Worm (Caenorhabditis elegans) whole organism, late embryonic: Measurements from ENCODE around the gene ell-1.
A peak's percentile ranks its signal among the peaks of the same experiment; 100 is the strongest.

Experiments
- C08G9.2 ChIP-seq: sonication (generic microtip); optimal IDR thresholded peaks from 2 replicates; lab custom pipeline; 2016; ENCODE audit warnings: mild to moderate bottlenecking, missing genetic modification characterization, moderate library complexity, missing compliant biosample characterization
- C38D4.7 ChIP-seq: fragments of 200-800 bp; sonication (Bioruptor generic); optimal IDR thresholded peaks from 2 replicates; lab custom pipeline; 2018; ENCODE audit warnings: mild to moderate bottlenecking, missing genetic modification characterization, moderate library complexity, missing compliant biosample characterization
- F13H6.1 ChIP-seq: sonication (generic microtip); optimal IDR thresholded peaks from 2 replicates; lab custom pipeline; 2016; ENCODE audit warnings: missing genetic modification characterization, missing compliant biosample characterization
- K02D7.2 ChIP-seq: sonication (generic microtip); optimal IDR thresholded peaks from 2 replicates; lab custom pipeline; 2017; ENCODE audit warnings: mild to moderate bottlenecking, missing genetic modification characterization, missing compliant biosample characterization
- K09A11.1 ChIP-seq: sonication (generic microtip); optimal IDR thresholded peaks from 2 replicates; lab custom pipeline; 2017; ENCODE audit warnings: antibody characterized with exemption, mild to moderate bottlenecking, missing genetic modification characterization, missing compliant biosample characterization; ENCODE audit not compliant: insufficient read depth
- ahr-1 ChIP-seq: sonication (generic microtip); optimal IDR thresholded peaks from 2 replicates; lab custom pipeline; 2016; ENCODE audit warnings: missing genetic modification characterization, missing compliant biosample characterization
- ama-1 ChIP-seq: fragments of 150-350 bp; optimal IDR thresholded peaks from 2 replicates; lab custom pipeline; 2014
- ceh-14 ChIP-seq: sonication (generic microtip); optimal IDR thresholded peaks from 2 replicates; lab custom pipeline; 2016; ENCODE audit warnings: missing genotype, missing genetic modification characterization, missing compliant biosample characterization
- ceh-18 ChIP-seq: sonication (generic microtip); optimal IDR thresholded peaks from 2 replicates; lab custom pipeline; 2016; ENCODE audit warnings: missing genetic modification characterization, missing compliant biosample characterization
- ceh-19 ChIP-seq: fragments of 200-800 bp; sonication (Bioruptor generic); optimal IDR thresholded peaks from 2 replicates; lab custom pipeline; 2018; ENCODE audit warnings: mild to moderate bottlenecking, missing genetic modification characterization, missing compliant biosample characterization
- ceh-2 ChIP-seq: sonication (generic microtip); optimal IDR thresholded peaks from 2 replicates; lab custom pipeline; 2016; ENCODE audit warnings: missing genotype, missing genetic modification characterization, missing compliant biosample characterization
- ceh-22 ChIP-seq: sonication (generic microtip); optimal IDR thresholded peaks from 2 replicates; lab custom pipeline; 2017; ENCODE audit warnings: missing biosample characterization, missing genetic modification characterization
- ceh-24 ChIP-seq: sonication (generic microtip); optimal IDR thresholded peaks from 2 replicates; lab custom pipeline; 2016; ENCODE audit warnings: mild to moderate bottlenecking, missing genetic modification characterization, missing compliant biosample characterization
- ceh-31 ChIP-seq: sonication (generic microtip); optimal IDR thresholded peaks from 2 replicates; lab custom pipeline; 2016; ENCODE audit warnings: missing genetic modification characterization, missing compliant biosample characterization
- ceh-34 ChIP-seq: sonication (generic microtip); optimal IDR thresholded peaks from 2 replicates; lab custom pipeline; 2016; ENCODE audit warnings: mild to moderate bottlenecking, missing genetic modification characterization, missing compliant biosample characterization
- ceh-45 ChIP-seq: fragments of 200-800 bp; sonication (Bioruptor generic); IDR thresholded peaks from 2 replicates; pipeline ENCODE4 v1.3.6; 2022; ENCODE audit warnings: missing genetic modification reagents, missing genetic modification characterization, missing compliant biosample characterization
- ceh-48 ChIP-seq: sonication (generic microtip); optimal IDR thresholded peaks from 2 replicates; lab custom pipeline; 2016; ENCODE audit warnings: missing genetic modification characterization, inconsistent platforms, missing compliant biosample characterization
- ceh-9 ChIP-seq: sonication (generic microtip); optimal IDR thresholded peaks from 2 replicates; lab custom pipeline; 2016; ENCODE audit warnings: mild to moderate bottlenecking, missing genetic modification characterization, inconsistent platforms, missing compliant biosample characterization
- che-1 ChIP-seq: sonication (generic microtip); optimal IDR thresholded peaks from 2 replicates; lab custom pipeline; 2016; ENCODE audit warnings: mild to moderate bottlenecking, missing genetic modification characterization, missing compliant biosample characterization
- dmd-4 ChIP-seq: sonication (generic microtip); optimal IDR thresholded peaks from 2 replicates; lab custom pipeline; 2016; ENCODE audit warnings: borderline replicate concordance, missing genetic modification characterization, missing compliant biosample characterization
- elt-2 ChIP-seq: sonication (generic microtip); optimal IDR thresholded peaks from 2 replicates; lab custom pipeline; 2016; ENCODE audit warnings: missing genetic modification reagents, missing genetic modification characterization, missing compliant biosample characterization
- elt-4 ChIP-seq: sonication (generic microtip); optimal IDR thresholded peaks from 2 replicates; lab custom pipeline; 2016; ENCODE audit warnings: missing genetic modification characterization, missing compliant biosample characterization
- ets-4 ChIP-seq: sonication (generic microtip); optimal IDR thresholded peaks from 2 replicates; lab custom pipeline; 2016; ENCODE audit warnings: missing genetic modification characterization, missing compliant biosample characterization
- fkh-6 ChIP-seq: sonication (generic microtip); optimal IDR thresholded peaks from 2 replicates; lab custom pipeline; 2016; ENCODE audit warnings: missing genetic modification characterization, missing compliant biosample characterization
- gmeb-2 ChIP-seq: sonication (generic microtip); optimal IDR thresholded peaks from 2 replicates; lab custom pipeline; 2016; ENCODE audit warnings: missing genetic modification characterization, inconsistent platforms, missing compliant biosample characterization
- hlh-15 ChIP-seq: sonication (generic microtip); optimal IDR thresholded peaks from 2 replicates; lab custom pipeline; 2016; ENCODE audit warnings: missing genetic modification characterization, missing compliant biosample characterization
- hlh-30 ChIP-seq: sonication (generic microtip); optimal IDR thresholded peaks from 2 replicates; lab custom pipeline; 2017; ENCODE audit warnings: antibody characterized with exemption, missing genetic modification characterization, missing compliant biosample characterization; ENCODE audit not compliant: insufficient read depth
- hlh-6 ChIP-seq: sonication (generic microtip); optimal IDR thresholded peaks from 2 replicates; lab custom pipeline; 2016; ENCODE audit warnings: missing genotype, missing genetic modification characterization, missing compliant biosample characterization
- lim-6 ChIP-seq: sonication (generic microtip); optimal IDR thresholded peaks from 2 replicates; lab custom pipeline; 2016; ENCODE audit warnings: missing genetic modification characterization, missing compliant biosample characterization
- madf-2 ChIP-seq: sonication (generic microtip); optimal IDR thresholded peaks from 2 replicates; lab custom pipeline; 2017; ENCODE audit warnings: missing genetic modification characterization, missing compliant biosample characterization
- nfya-1 ChIP-seq: sonication (generic microtip); optimal IDR thresholded peaks from 2 replicates; lab custom pipeline; 2017; ENCODE audit warnings: missing genetic modification characterization, mild to moderate bottlenecking, missing compliant biosample characterization, antibody characterized with exemption, moderate library complexity
- nhr-232 ChIP-seq: sonication (generic microtip); optimal IDR thresholded peaks from 2 replicates; lab custom pipeline; 2016; ENCODE audit warnings: missing genetic modification characterization, missing compliant biosample characterization
- npax-4 ChIP-seq: sonication (generic microtip); optimal IDR thresholded peaks from 2 replicates; lab custom pipeline; 2016; ENCODE audit warnings: missing genetic modification characterization, missing compliant biosample characterization
- pag-3 ChIP-seq: sonication (generic microtip); optimal IDR thresholded peaks from 2 replicates; lab custom pipeline; 2016; ENCODE audit warnings: missing compliant biosample characterization, missing genetic modification characterization, borderline replicate concordance
- pax-1 ChIP-seq: fragments of 150-350 bp; optimal IDR thresholded peaks from 2 replicates; lab custom pipeline; 2014; ENCODE audit warnings: missing biosample characterization, missing genetic modification characterization
- pha-2 ChIP-seq: sonication (generic microtip); optimal IDR thresholded peaks from 2 replicates; lab custom pipeline; 2017; ENCODE audit warnings: mild to moderate bottlenecking, missing genetic modification characterization, missing compliant biosample characterization
- pqm-1 ChIP-seq: sonication (generic microtip); optimal IDR thresholded peaks from 2 replicates; lab custom pipeline; 2016; ENCODE audit warnings: missing genetic modification characterization, missing compliant biosample characterization
- pros-1 ChIP-seq: fragments of 150-350 bp; optimal IDR thresholded peaks from 2 replicates; lab custom pipeline; 2014; ENCODE audit warnings: missing biosample characterization, missing genetic modification reagents, missing genetic modification characterization
- ref-2 ChIP-seq: sonication (generic microtip); optimal IDR thresholded peaks from 2 replicates; lab custom pipeline; 2016; ENCODE audit warnings: missing genetic modification characterization, missing compliant biosample characterization
- sdc-2 ChIP-seq: sonication (generic microtip); optimal IDR thresholded peaks from 2 replicates; lab custom pipeline; 2016; ENCODE audit warnings: missing genotype, missing genetic modification characterization, missing compliant biosample characterization
- sox-2 ChIP-seq: fragments of 200-800 bp; sonication (Bioruptor generic); IDR thresholded peaks from 2 replicates; pipeline ENCODE4 v1.3.6; 2022; ENCODE audit warnings: missing genetic modification reagents, missing genetic modification characterization, missing compliant biosample characterization
- sox-4 ChIP-seq: sonication (generic microtip); optimal IDR thresholded peaks from 2 replicates; lab custom pipeline; 2017; ENCODE audit warnings: mild to moderate bottlenecking, missing genetic modification characterization, inconsistent platforms, missing compliant biosample characterization
- tbx-2 ChIP-seq: sonication (generic microtip); optimal IDR thresholded peaks from 2 replicates; lab custom pipeline; 2016; ENCODE audit warnings: missing genetic modification characterization, missing compliant biosample characterization
- ttx-3 ChIP-seq: sonication (generic microtip); optimal IDR thresholded peaks from 2 replicates; lab custom pipeline; 2016; ENCODE audit warnings: missing genetic modification reagents, missing genetic modification characterization, missing compliant biosample characterization
- unc-3 ChIP-seq, 2 experiments: fragments of 200-800 bp in 1 of 2; sonication (Bioruptor generic) in 1 of 2; sonication (generic microtip) in 1 of 2; conservative IDR thresholded peaks in 1 of 2; optimal IDR thresholded peaks in 1 of 2; 2 replicates each; pipeline versions ENCODE4 v1.3.6 to Lab custom; 2016 to 2022; ENCODE audit warnings: missing compliant biosample characterization in 2 of 2, missing genetic modification characterization in 2 of 2, missing genetic modification reagents in 1 of 2
- unc-42 ChIP-seq: sonication (generic microtip); optimal IDR thresholded peaks from 2 replicates; lab custom pipeline; 2016; ENCODE audit warnings: missing genotype, missing genetic modification characterization, missing compliant biosample characterization
- unc-55 ChIP-seq: sonication (generic microtip); optimal IDR thresholded peaks from 2 replicates; lab custom pipeline; 2017; ENCODE audit warnings: missing biosample characterization, missing genetic modification reagents, missing genetic modification characterization
- unc-86 ChIP-seq: sonication (generic microtip); optimal IDR thresholded peaks from 2 replicates; lab custom pipeline; 2016; ENCODE audit warnings: missing genetic modification characterization, missing compliant biosample characterization
- zip-5 ChIP-seq: sonication (generic microtip); optimal IDR thresholded peaks from 2 replicates; lab custom pipeline; 2016; ENCODE audit warnings: missing genetic modification characterization, missing compliant biosample characterization
- ztf-16 ChIP-seq: sonication (generic microtip); optimal IDR thresholded peaks from 2 replicates; lab custom pipeline; 2017; ENCODE audit warnings: missing genetic modification characterization, missing compliant biosample characterization

The ell-1 gene

ce11 chrIV:4386351-4386750, 7.9 kb upstream of the ell-1 start, which contains the start of gene tald-1:
Gene tald-1 (plus strand): TSS chrIV:4386651.
- TF ChIP-seq pag-3 (no peak), unc-3 (GFP tag; conservative IDR thresholded peaks at IDR 0.05; lab: Robert Waterston, UW) (no peak), unc-3 (tag; optimal IDR thresholded peaks at IDR 0.05; lab: Kevin White, UChicago) (no peak), ceh-22 (tag; lab: Kevin White, UChicago) (no peak), unc-42 (tag; lab: Kevin White, UChicago) (no peak), elt-2 (tag; lab: Kevin White, UChicago) (peak; percentile 39)

DNA sequence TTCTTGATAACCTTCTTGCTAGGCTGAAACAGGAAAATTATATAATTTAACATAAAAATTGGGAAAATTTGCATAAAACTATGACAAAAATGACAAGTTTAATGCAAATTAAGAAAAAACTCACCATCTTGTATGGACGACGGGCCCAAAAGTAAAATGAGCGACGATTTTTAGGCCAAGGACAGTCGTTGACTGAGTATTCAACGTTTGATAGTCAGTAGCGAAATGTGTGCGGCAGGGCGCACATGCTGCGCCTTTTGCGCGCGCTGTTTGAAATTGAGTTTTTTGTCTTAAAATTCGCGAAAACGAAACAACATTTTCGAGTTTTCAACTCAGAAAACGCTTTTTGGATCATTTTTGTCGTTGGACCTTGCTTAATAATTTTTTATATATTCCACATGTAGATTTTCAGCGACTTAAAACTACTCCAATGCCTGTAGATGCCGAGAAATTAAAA, 3.7 kb upstream of the ell-1 start, which contains the start of the genes rpl-7A and set-21:
Gene rpl-7A, minus strand, starts transcription at position 153 of the 457 bp plus-strand sequence.
Gene set-21, plus strand, starts transcription at position 407 of the 457 bp plus-strand sequence.
- TF ChIP-seq hlh-6 (tag; lab: Kevin White, UChicago) (no peak), ttx-3 (tag; lab: Kevin White, UChicago) (no peak), ceh-14 (tag; lab: Kevin White, UChicago) (peak; percentile 62), sdc-2 (tag; lab: Kevin White, UChicago) (no peak), K09A11.1 (tag; lab: Kevin White, UChicago) (no peak), elt-4 (tag; lab: Kevin White, UChicago) (no peak), ref-2 (peak; percentile 88), ahr-1 (no peak), hlh-30 (tag; lab: Kevin White, UChicago) (peak; percentile 43), ceh-31 (tag; lab: Kevin White, UChicago) (peak; percentile 81), F13H6.1 (tag; lab: Kevin White, UChicago) (peak; percentile 14), sox-4 (tag; lab: Kevin White, UChicago) (no peak), unc-42 (tag; lab: Kevin White, UChicago) (peak; percentile 79), gmeb-2 (tag; lab: Kevin White, UChicago) (no peak), lim-6 (tag; lab: Kevin White, UChicago) (no peak), dmd-4 (no peak), C08G9.2 (tag; lab: Kevin White, UChicago) (peak; percentile 34), nhr-232 (tag; lab: Kevin White, UChicago) (no peak), pax-1 (tag; lab: Kevin White, UChicago) (no peak), elt-2 (tag; lab: Kevin White, UChicago) (peak; percentile 47), ceh-9 (no peak), madf-2 (peak; percentile 64), ceh-18 (tag; lab: Kevin White, UChicago) (peak; percentile 82), pqm-1 (no peak), ceh-45 (peak; percentile 13; the same call in 1 of the 2 replicates), nfya-1 (peak; percentile 85), pha-2 (tag; lab: Kevin White, UChicago) (peak; percentile 13), zip-5 (peak; percentile 14), ztf-16 (tag; lab: Kevin White, UChicago) (peak; percentile 62), npax-4 (tag; lab: Kevin White, UChicago) (no peak), sox-2 (GFP tag; lab: Robert Waterston, UW) (peak; percentile 27; the same call in 1 of the 2 replicates), tbx-2 (peak; percentile 80), che-1 (tag; lab: Kevin White, UChicago) (no peak), ceh-22 (tag; lab: Kevin White, UChicago) (no peak), ceh-2 (tag; lab: Kevin White, UChicago) (peak; percentile 15), ceh-48 (peak; percentile 40), unc-55 (GFP tag; lab: Kevin White, UChicago) (no peak), ceh-34 (tag; lab: Kevin White, UChicago) (peak; percentile 90), ets-4 (tag; lab: Kevin White, UChicago) (peak; percentile 7), K02D7.2 (no peak), ama-1 (lab: Kevin White, UChicago) (no peak), pag-3 (no peak), fkh-6 (tag; lab: Kevin White, UChicago) (no peak), ceh-19 (peak; percentile 1), ceh-24 (tag; lab: Kevin White, UChicago) (no peak), pros-1 (no peak), unc-86 (peak; percentile 71), C38D4.7 (GFP tag; lab: Kevin White, UChicago) (no peak), hlh-15 (no peak)
